Fruit fly (Drosophila melanogaster) whole organism, adult: ENCODE results near the gene CG1537.

Experiments used
- CG7045 ChIP-seq: fragments of 200-800 bp; sonication (Bioruptor generic); optimal IDR thresholded peaks from 2 replicates; lab custom pipeline; 2017; ENCODE audit warnings: missing biosample characterization, mild to moderate bottlenecking, missing genetic modification characterization
- bab1 ChIP-seq: fragments of 200-800 bp; sonication (Bioruptor generic); optimal IDR thresholded peaks from 3 replicates; lab custom pipeline; 2019; ENCODE audit warnings: missing biosample characterization, mild to moderate bottlenecking, missing genetic modification characterization, moderate library complexity

dm6 chrX:11090161-11090560, 27.2 kb upstream of the CG1537 start, which contains the start of gene CG2076:
- TF ChIP-seq CG7045 (no peak), bab1 (GFP tag; lab: Kevin White, UChicago) (no peak)
